Worm (Caenorhabditis elegans) whole organism, late embryonic: ENCODE data around the gene btb-16.

Experiments
- ceh-31 ChIP-seq: sonication (generic microtip); optimal IDR thresholded peaks from 2 replicates; lab custom pipeline; 2016; ENCODE audit warnings: missing genetic modification characterization, missing compliant biosample characterization
- dmd-4 ChIP-seq: sonication (generic microtip); optimal IDR thresholded peaks from 2 replicates; lab custom pipeline; 2016; ENCODE audit warnings: borderline replicate concordance, missing genetic modification characterization, missing compliant biosample characterization
- elt-2 ChIP-seq: sonication (generic microtip); optimal IDR thresholded peaks from 2 replicates; lab custom pipeline; 2016; ENCODE audit warnings: missing genetic modification reagents, missing genetic modification characterization, missing compliant biosample characterization
- eyg-1 ChIP-seq: sonication (generic microtip); optimal IDR thresholded peaks from 2 replicates; lab custom pipeline; 2016; ENCODE audit warnings: missing genotype, missing genetic modification characterization, missing compliant biosample characterization
- hlh-6 ChIP-seq: sonication (generic microtip); optimal IDR thresholded peaks from 2 replicates; lab custom pipeline; 2016; ENCODE audit warnings: missing genotype, missing genetic modification characterization, missing compliant biosample characterization
- lim-6 ChIP-seq: sonication (generic microtip); optimal IDR thresholded peaks from 2 replicates; lab custom pipeline; 2016; ENCODE audit warnings: missing genetic modification characterization, missing compliant biosample characterization
- nhr-11 ChIP-seq: fragments of 150-350 bp; optimal IDR thresholded peaks from 2 replicates; lab custom pipeline; 2014; ENCODE audit warnings: missing biosample characterization, missing genetic modification characterization
- pat-9 ChIP-seq: fragments of 200-800 bp; sonication (Bioruptor generic); optimal IDR thresholded peaks from 2 replicates; lab custom pipeline; 2018; ENCODE audit warnings: mild to moderate bottlenecking, missing genetic modification characterization, moderate library complexity, missing compliant biosample characterization
- rnt-1 ChIP-seq: sonication (generic microtip); optimal IDR thresholded peaks from 2 replicates; lab custom pipeline; 2016; ENCODE audit warnings: missing genetic modification characterization, missing compliant biosample characterization
- sox-4 ChIP-seq: sonication (generic microtip); optimal IDR thresholded peaks from 2 replicates; lab custom pipeline; 2017; ENCODE audit warnings: mild to moderate bottlenecking, missing genetic modification characterization, inconsistent platforms, missing compliant biosample characterization
- ttx-3 ChIP-seq: sonication (generic microtip); optimal IDR thresholded peaks from 2 replicates; lab custom pipeline; 2016; ENCODE audit warnings: missing genetic modification reagents, missing genetic modification characterization, missing compliant biosample characterization

- TF ChIP-seq ttx-3 (tag; lab: Kevin White, UChicago) (no peak), ceh-31 (tag; lab: Kevin White, UChicago) (no peak), elt-2 (no peak), dmd-4 (tag; lab: Kevin White, UChicago) (no peak), hlh-6 (no peak), rnt-1 (no peak), sox-4 (tag; lab: Kevin White, UChicago) (no peak), lim-6 (tag; lab: Kevin White, UChicago) (no peak), pat-9 (tag; lab: Kevin White, UChicago) (no peak), eyg-1 (no peak), nhr-11 (tag; lab: Kevin White, UChicago) (no peak)
These were observed 16.8 kb downstream of the btb-16 start, which contains the start of gene F39E9.6 for ce11 chrII:3313442-3313841.
